Worm (Caenorhabditis elegans) whole organism, L4/young adult: ENCODE data around the gene M05D6.8.

Source experiments
- dao-5 ChIP-seq: sonication (generic microtip); optimal IDR thresholded peaks from 2 replicates; lab custom pipeline; 2016; ENCODE audit warnings: missing genotype, missing genetic modification characterization, moderate library complexity, missing compliant biosample characterization
- him-1 ChIP-seq: sonication (generic microtip); optimal IDR thresholded peaks from 2 replicates; lab custom pipeline; 2016; ENCODE audit warnings: missing genotype, missing genetic modification reagents, missing genetic modification characterization, missing compliant biosample characterization

DNA sequence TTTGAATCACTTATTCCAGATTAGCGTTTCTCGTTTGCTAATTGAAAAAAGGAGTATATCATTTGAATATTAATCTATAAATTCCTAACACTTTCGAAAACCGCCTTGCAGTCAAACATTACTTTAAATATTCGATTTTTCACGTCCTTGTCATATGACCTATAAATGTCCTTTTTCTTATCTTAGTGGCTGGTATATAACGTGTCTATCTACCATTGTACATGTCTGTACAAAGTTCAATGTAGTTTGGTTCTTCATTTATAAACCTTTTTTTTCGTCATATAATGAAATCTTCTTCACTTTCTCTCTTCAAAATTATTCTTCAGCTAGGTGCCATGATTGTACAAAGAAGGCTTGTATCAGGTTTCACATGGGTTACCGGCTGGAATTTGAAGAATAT, 14.6 kb upstream of the M05D6.8 start, which contains the start of gene gbh-2:
- TF ChIP-seq him-1 (tag; lab: Kevin White, UChicago) (no peak), dao-5 (tag; lab: Kevin White, UChicago) (no peak)
